Fruit fly (Drosophila melanogaster) whole organism, wandering third instar larva: ENCODE measurements around the gene Kmn1.

Experiments used
- Abd-B ChIP-seq: fragments of >200 bp; optimal IDR thresholded peaks from 2 replicates; lab custom pipeline; 2017; ENCODE audit warnings: missing biosample characterization, missing genetic modification characterization
- HLH106 ChIP-seq: fragments of 200-800 bp; optimal IDR thresholded peaks from 3 replicates; lab custom pipeline; 2019; ENCODE audit warnings: missing biosample characterization, mild to moderate bottlenecking, missing genetic modification characterization, moderate library complexity
- Hr83 ChIP-seq: fragments of 200-300 bp; sonication (Bioruptor generic); optimal IDR thresholded peaks from 2 replicates; lab custom pipeline; 2016; ENCODE audit warnings: missing biosample characterization, mild to moderate bottlenecking, missing genetic modification characterization, moderate library complexity; ENCODE audit not compliant: poor library complexity, severe bottlenecking
- Mio ChIP-seq: sonication (Bioruptor generic); optimal IDR thresholded peaks from 2 replicates; lab custom pipeline; 2016; ENCODE audit warnings: missing biosample characterization, missing genetic modification characterization
- Myc ChIP-seq: fragments of >200 bp; optimal IDR thresholded peaks from 2 replicates; lab custom pipeline; 2017
- Rel ChIP-seq, 2 experiments: fragments of 200-800 bp; sonication (Bioruptor generic) in 1 of 2; optimal IDR thresholded peaks; 2 replicates in 1 of 2; 3 replicates in 1 of 2; lab custom pipeline; 2016 to 2019; ENCODE audit warnings: mild to moderate bottlenecking in 2 of 2, missing biosample characterization in 2 of 2, missing genetic modification characterization in 2 of 2, moderate library complexity in 1 of 2
- dmrt93B ChIP-seq: fragments of 200-800 bp; sonication (Bioruptor generic); optimal IDR thresholded peaks from 2 replicates; lab custom pipeline; 2018; ENCODE audit warnings: missing biosample characterization, mild to moderate bottlenecking, missing genetic modification characterization
- fru ChIP-seq: fragments of 200-800 bp; sonication (Bioruptor generic); optimal IDR thresholded peaks from 3 replicates; lab custom pipeline; 2016; ENCODE audit warnings: missing biosample characterization, mild to moderate bottlenecking, missing genetic modification characterization
- h ChIP-seq: fragments of 200-800 bp; sonication (Bioruptor generic); optimal IDR thresholded peaks from 3 replicates; lab custom pipeline; 2016; ENCODE audit warnings: missing biosample characterization, mild to moderate bottlenecking, missing genetic modification characterization
- jim ChIP-seq: fragments of 175-275, 200-325 bp; sonication (Bioruptor generic); optimal IDR thresholded peaks from 2 replicates; lab custom pipeline; 2016; ENCODE audit warnings: missing biosample characterization, mild to moderate bottlenecking, missing genetic modification characterization
- pan ChIP-seq: fragments of >200 bp; optimal IDR thresholded peaks from 2 replicates; lab custom pipeline; 2017
- psq ChIP-seq: fragments of 200-800 bp; sonication (Bioruptor generic); optimal IDR thresholded peaks from 3 replicates; lab custom pipeline; 2017; ENCODE audit warnings: missing biosample characterization, mild to moderate bottlenecking, missing genetic modification characterization, moderate library complexity
- sv ChIP-seq: fragments of 200-800 bp; sonication (Bioruptor generic); optimal IDR thresholded peaks from 3 replicates; lab custom pipeline; 2016; ENCODE audit warnings: missing biosample characterization, missing genetic modification characterization
- usp ChIP-seq: fragments of >200 bp; optimal IDR thresholded peaks from 2 replicates; lab custom pipeline; 2017; ENCODE audit warnings: missing biosample characterization, missing genetic modification characterization

DNA sequence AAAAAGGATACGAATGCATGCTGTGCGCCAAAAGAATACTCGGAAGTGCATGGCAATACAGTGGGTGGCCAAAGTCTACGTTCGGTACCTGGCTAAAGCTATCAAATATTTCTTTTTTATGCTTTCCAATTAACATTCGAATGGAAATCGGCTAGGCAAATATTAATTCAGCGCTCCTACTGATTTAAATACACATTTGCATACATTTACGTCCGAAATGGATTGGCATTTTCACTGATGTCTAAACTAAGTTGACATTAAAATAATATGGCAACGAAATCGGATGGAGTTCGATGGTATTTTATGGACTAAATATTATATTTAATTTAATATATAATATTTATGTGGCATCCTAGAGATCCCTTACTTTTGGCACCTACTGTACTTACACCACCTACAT, 29.7 kb downstream of the Kmn1 start:
- no peak for TF ChIP-seq Myc (lab: Kevin White, UChicago)
- TF ChIP-seq fru, result no peak
- no peak for TF ChIP-seq psq
- TF ChIP-seq h (GFP tag; lab: Kevin White, UChicago), result no peak
- TF ChIP-seq pan (lab: Kevin White, UChicago), result no peak
- no peak for TF ChIP-seq sv
- TF ChIP-seq jim (GFP tag; lab: Kevin White, UChicago), result no peak
- TF ChIP-seq usp (GFP tag; lab: Kevin White, UChicago), result no peak
- TF ChIP-seq Mio (GFP tag; lab: Kevin White, UChicago), result no peak
- peak; percentile 12 for TF ChIP-seq HLH106 (tag; lab: Kevin White, UChicago)
- no peak for TF ChIP-seq dmrt93B (GFP tag; lab: Kevin White, UChicago)
- no peak for TF ChIP-seq Abd-B (GFP tag; lab: Kevin White, UChicago)
- TF ChIP-seq Rel (GFP tag; optimal IDR thresholded peaks at IDR 0.05; lab: Kevin White, UChicago), result no peak
- no peak for TF ChIP-seq Rel (tag; optimal IDR thresholded peaks at IDR 0.05; lab: Kevin White, UChicago)
- no peak for TF ChIP-seq Hr83 (GFP tag; lab: Kevin White, UChicago)
